Fruit fly (Drosophila melanogaster) whole organism, wandering third instar larva: ENCODE measurements around the gene CG31223.
A peak's percentile ranks its signal among the peaks of the same experiment; 100 is the strongest.

Source experiments
- Abd-B ChIP-seq: fragments of >200 bp; optimal IDR thresholded peaks from 2 replicates; lab custom pipeline; 2017; ENCODE audit warnings: missing biosample characterization, missing genetic modification characterization
- CG9705 ChIP-seq: fragments of 200-800 bp; sonication (Bioruptor generic); optimal IDR thresholded peaks from 2 replicates; lab custom pipeline; 2018; ENCODE audit warnings: missing biosample characterization, mild to moderate bottlenecking, missing genetic modification characterization
- Dif ChIP-seq: fragments of 200-275, 200-300 bp; sonication (Bioruptor generic); optimal IDR thresholded peaks from 2 replicates; lab custom pipeline; 2018; ENCODE audit warnings: missing biosample characterization, missing genetic modification characterization; ENCODE audit not compliant: partially characterized antibody
- GATAd ChIP-seq: sonication (Bioruptor generic); optimal IDR thresholded peaks from 2 replicates; lab custom pipeline; 2016; ENCODE audit warnings: missing biosample characterization, missing genetic modification characterization
- HLH106 ChIP-seq: fragments of 200-800 bp; optimal IDR thresholded peaks from 3 replicates; lab custom pipeline; 2019; ENCODE audit warnings: missing biosample characterization, mild to moderate bottlenecking, missing genetic modification characterization, moderate library complexity
- Hnf4 ChIP-seq: fragments of 200-800 bp; sonication (Bioruptor generic); optimal IDR thresholded peaks from 2 replicates; lab custom pipeline; 2016; ENCODE audit warnings: missing biosample characterization, mild to moderate bottlenecking, missing genetic modification characterization
- Hr78 ChIP-seq: fragments of >200 bp; optimal IDR thresholded peaks from 2 replicates; lab custom pipeline; 2017; ENCODE audit warnings: missing biosample characterization, missing genetic modification characterization
- Hr83 ChIP-seq: fragments of 200-300 bp; sonication (Bioruptor generic); optimal IDR thresholded peaks from 2 replicates; lab custom pipeline; 2016; ENCODE audit warnings: missing biosample characterization, mild to moderate bottlenecking, missing genetic modification characterization, moderate library complexity; ENCODE audit not compliant: poor library complexity, severe bottlenecking
- Mio ChIP-seq: sonication (Bioruptor generic); optimal IDR thresholded peaks from 2 replicates; lab custom pipeline; 2016; ENCODE audit warnings: missing biosample characterization, missing genetic modification characterization
- N ChIP-seq: fragments of >200 bp; optimal IDR thresholded peaks from 2 replicates; lab custom pipeline; 2018; ENCODE audit warnings: missing biosample characterization, missing external identifiers, missing genetic modification characterization
- Rel ChIP-seq, 2 experiments: fragments of 200-800 bp; sonication (Bioruptor generic) in 1 of 2; optimal IDR thresholded peaks; 2 replicates in 1 of 2; 3 replicates in 1 of 2; lab custom pipeline; 2016 to 2019; ENCODE audit warnings: mild to moderate bottlenecking in 2 of 2, missing biosample characterization in 2 of 2, missing genetic modification characterization in 2 of 2, moderate library complexity in 1 of 2
- Sp1 ChIP-seq: fragments of 200-800 bp; sonication (Bioruptor generic); optimal IDR thresholded peaks from 3 replicates; lab custom pipeline; 2019; ENCODE audit warnings: missing biosample characterization, mild to moderate bottlenecking, missing genetic modification characterization, moderate library complexity
- Vsx2 ChIP-seq: fragments of 200-300, 225-300 bp; sonication (Bioruptor generic); optimal IDR thresholded peaks from 2 replicates; lab custom pipeline; 2018; ENCODE audit warnings: missing biosample characterization, missing genetic modification characterization; ENCODE audit not compliant: partially characterized antibody
- brk ChIP-seq: fragments of 200-800 bp; sonication (Bioruptor generic); optimal IDR thresholded peaks from 2 replicates; lab custom pipeline; 2016; ENCODE audit warnings: missing biosample characterization, mild to moderate bottlenecking, missing genetic modification characterization
- dl ChIP-seq, 2 experiments: fragments of 175-275, 200-275 bp in 1 of 2; fragments of 200-275 bp in 1 of 2; sonication (Bioruptor generic); optimal IDR thresholded peaks; lab custom pipeline; 2018; ENCODE audit warnings: mild to moderate bottlenecking in 2 of 2, missing biosample characterization in 2 of 2, missing genetic modification characterization in 2 of 2, moderate library complexity in 2 of 2; ENCODE audit not compliant: partially characterized antibody in 2 of 2, insufficient read depth in 1 of 2
- dmrt93B ChIP-seq: fragments of 200-800 bp; sonication (Bioruptor generic); optimal IDR thresholded peaks from 2 replicates; lab custom pipeline; 2018; ENCODE audit warnings: missing biosample characterization, mild to moderate bottlenecking, missing genetic modification characterization
- ey ChIP-seq: fragments of 200-800 bp; sonication (Bioruptor generic); optimal IDR thresholded peaks from 2 replicates; lab custom pipeline; 2016; ENCODE audit warnings: missing biosample characterization, missing genetic modification characterization
- foxo ChIP-seq, 2 experiments: fragments of 200-800 bp; sonication (Bioruptor generic); optimal IDR thresholded peaks; 2 replicates in 1 of 2; 3 replicates in 1 of 2; lab custom pipeline; 2016 to 2017; ENCODE audit warnings: missing biosample characterization in 2 of 2, missing genetic modification characterization in 2 of 2
- fru ChIP-seq: fragments of 200-800 bp; sonication (Bioruptor generic); optimal IDR thresholded peaks from 3 replicates; lab custom pipeline; 2016; ENCODE audit warnings: missing biosample characterization, mild to moderate bottlenecking, missing genetic modification characterization
- h ChIP-seq: fragments of 200-800 bp; sonication (Bioruptor generic); optimal IDR thresholded peaks from 3 replicates; lab custom pipeline; 2016; ENCODE audit warnings: missing biosample characterization, mild to moderate bottlenecking, missing genetic modification characterization
- jim ChIP-seq: fragments of 175-275, 200-325 bp; sonication (Bioruptor generic); optimal IDR thresholded peaks from 2 replicates; lab custom pipeline; 2016; ENCODE audit warnings: missing biosample characterization, mild to moderate bottlenecking, missing genetic modification characterization
- lola ChIP-seq: fragments of >200 bp; optimal IDR thresholded peaks from 2 replicates; lab custom pipeline; 2017; ENCODE audit warnings: missing biosample characterization, missing genetic modification characterization
- pan ChIP-seq: fragments of >200 bp; optimal IDR thresholded peaks from 2 replicates; lab custom pipeline; 2017
- psq ChIP-seq: fragments of 200-800 bp; sonication (Bioruptor generic); optimal IDR thresholded peaks from 3 replicates; lab custom pipeline; 2017; ENCODE audit warnings: missing biosample characterization, mild to moderate bottlenecking, missing genetic modification characterization, moderate library complexity
- rgr ChIP-seq: fragments of 200-800 bp; sonication (Bioruptor generic); optimal IDR thresholded peaks from 3 replicates; lab custom pipeline; 2016; ENCODE audit warnings: missing biosample characterization, mild to moderate bottlenecking, missing genetic modification characterization
- sv ChIP-seq: fragments of 200-800 bp; sonication (Bioruptor generic); optimal IDR thresholded peaks from 3 replicates; lab custom pipeline; 2016; ENCODE audit warnings: missing biosample characterization, missing genetic modification characterization
- tai ChIP-seq: sonication (Bioruptor generic); optimal IDR thresholded peaks from 2 replicates; lab custom pipeline; 2016; ENCODE audit warnings: missing biosample characterization, missing genetic modification characterization
- woc ChIP-seq: sonication (Bioruptor generic); optimal IDR thresholded peaks from 2 replicates; lab custom pipeline; 2016; ENCODE audit warnings: missing biosample characterization, mild to moderate bottlenecking, missing genetic modification characterization

Gene CG31223

DNA sequence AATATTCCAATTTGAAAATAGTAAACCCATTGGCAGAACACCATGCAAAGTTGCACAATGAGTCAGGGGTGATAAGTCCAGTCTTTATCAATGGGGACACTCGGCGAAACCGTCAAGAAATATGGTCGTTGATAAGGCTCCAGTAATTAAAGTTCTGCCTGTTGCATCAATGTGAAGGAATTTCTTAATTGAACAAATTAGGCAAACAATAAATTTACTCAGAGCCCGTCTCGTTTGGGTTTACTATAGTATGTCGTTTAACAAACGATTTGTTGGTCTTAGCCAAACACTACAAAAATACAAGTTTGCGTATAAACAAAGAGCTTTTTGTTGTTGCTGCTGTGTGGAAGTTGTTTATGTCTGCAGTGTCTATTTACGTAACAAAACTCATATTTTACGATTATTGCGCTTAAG lies 3.9 kb downstream of the CG31223 start:
- no peak for TF ChIP-seq Abd-B (GFP tag; lab: Kevin White, UChicago)
- TF ChIP-seq Dif: no peak
- no peak for TF ChIP-seq ey (GFP tag; lab: Kevin White, UChicago)
- no peak for TF ChIP-seq lola (GFP tag; lab: Kevin White, UChicago)

DNA sequence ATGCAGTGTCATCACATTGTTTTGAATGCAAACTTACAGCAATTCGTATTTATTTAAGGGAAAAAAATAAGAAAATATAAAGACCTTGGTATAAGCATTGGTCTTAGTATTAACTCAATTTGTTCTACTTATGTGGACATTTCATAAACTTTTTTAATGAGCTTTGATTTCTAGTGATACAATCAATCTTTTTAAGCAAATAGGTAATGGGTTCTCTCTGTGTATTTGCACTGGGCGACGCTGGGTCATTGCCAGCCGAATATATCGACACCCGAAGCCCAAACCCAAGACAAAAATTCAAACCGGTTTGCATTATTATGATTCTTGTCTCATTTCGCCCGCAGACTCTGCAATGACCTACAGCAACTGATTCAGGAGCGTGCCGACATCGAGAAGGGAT lies 4.6 kb downstream of the CG31223 start:
- TF ChIP-seq Hnf4 (GFP tag; lab: Kevin White, UChicago) (peak; percentile 24), rgr (no peak), HLH106 (tag; lab: Kevin White, UChicago) (no peak), jim (GFP tag; lab: Kevin White, UChicago) (no peak), N (no peak), fru (peak; percentile 18), Hr78 (GFP tag; lab: Kevin White, UChicago) (no peak), psq (GFP tag; lab: Kevin White, UChicago) (no peak)
- TF ChIP-seq, all 38 proteins: peak for 2

dm6 chr3R:20836257-20836856 lies 5.4 kb downstream of the CG31223 start:
- TF ChIP-seq lola (GFP tag; lab: Kevin White, UChicago) (no peak), foxo (GFP tag; optimal IDR thresholded peaks at IDR 0.05; lab: Kevin White, UChicago) (peak in 1 of 2 experiments; percentile 21), Sp1 (GFP tag; lab: Kevin White, UChicago) (no peak)

DNA sequence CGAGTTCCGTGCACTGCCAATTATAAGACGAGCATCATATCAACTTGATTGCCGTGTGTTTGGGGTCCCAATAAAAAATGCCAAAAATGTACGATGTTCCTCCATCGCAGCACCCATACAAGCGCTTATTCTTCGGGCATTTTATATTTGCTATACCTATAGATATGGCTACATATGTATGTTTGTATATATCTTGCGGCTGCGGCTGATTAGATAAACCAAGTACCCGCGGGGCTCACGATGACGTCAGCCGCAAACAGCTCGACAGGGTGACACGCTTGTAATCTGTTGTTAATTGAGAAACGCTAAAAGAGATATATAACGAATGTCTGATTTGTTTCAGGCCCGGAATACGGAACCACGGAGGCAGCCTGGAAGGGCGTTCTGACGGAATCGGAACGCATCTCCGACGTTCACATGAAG lies 6.3 kb downstream of the CG31223 start:
- no peak for TF ChIP-seq pan
- no peak for TF ChIP-seq Rel (GFP tag; optimal IDR thresholded peaks at IDR 0.05; lab: Kevin White, UChicago)
- TF ChIP-seq Rel (tag; optimal IDR thresholded peaks at IDR 0.05; lab: Kevin White, UChicago): peak; percentile 26
- peak; percentile 46 for TF ChIP-seq h (GFP tag; lab: Kevin White, UChicago)

- no peak for TF ChIP-seq Mio (GFP tag; lab: Kevin White, UChicago)
- no peak for TF ChIP-seq N
- TF ChIP-seq Sp1 (GFP tag; lab: Kevin White, UChicago): no peak
- no peak for TF ChIP-seq HLH106 (tag; lab: Kevin White, UChicago)
- TF ChIP-seq woc (GFP tag; lab: Kevin White, UChicago): no peak
- TF ChIP-seq rgr: no peak
- TF ChIP-seq Dif: no peak
- TF ChIP-seq brk (GFP tag; lab: Kevin White, UChicago): no peak
- TF ChIP-seq Hnf4 (GFP tag; lab: Kevin White, UChicago): no peak
- no peak for TF ChIP-seq dl (GFP tag; optimal IDR thresholded peaks at IDR 0.05; lab: Kevin White, UChicago; ENCODE audit: insufficient read depth in 1 of 2, partially characterized antibody in 2 of 2)
- TF ChIP-seq sv: no peak
- no peak for TF ChIP-seq ey (GFP tag; lab: Kevin White, UChicago)
- TF ChIP-seq Abd-B (GFP tag; lab: Kevin White, UChicago): no peak
These were observed 7.9 kb downstream of the CG31223 start for dm6 chr3R:20838787-20839186.

DNA sequence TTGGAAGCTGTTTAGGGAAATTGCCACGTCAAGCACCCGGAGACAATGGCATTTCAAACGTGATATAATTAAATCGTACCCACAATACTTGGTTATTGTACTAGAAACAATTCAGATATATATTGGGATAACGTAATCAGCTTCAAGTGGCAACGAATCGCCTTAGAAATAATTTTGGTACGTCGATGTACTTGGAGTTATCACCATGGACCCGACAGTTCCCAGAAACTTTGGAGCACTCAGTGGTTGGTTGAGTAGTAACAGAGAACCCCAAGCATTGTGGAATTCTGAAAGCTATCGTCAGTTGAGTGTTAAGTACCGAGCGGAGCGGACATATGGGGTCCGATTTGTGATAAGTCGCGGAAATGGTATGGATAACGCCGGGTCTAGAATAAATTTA lies 10.9 kb downstream of the CG31223 start, which contains the start of gene CG15695:
TSS of gene CG15695 (plus strand) at position 301 of the 400 bp plus-strand sequence.
- no peak for TF ChIP-seq GATAd
- no peak for TF ChIP-seq foxo (GFP tag; optimal IDR thresholded peaks at IDR 0.05; lab: Kevin White, UChicago)
- TF ChIP-seq HLH106 (tag; lab: Kevin White, UChicago): no peak
- no peak for TF ChIP-seq CG9705 (GFP tag; lab: Kevin White, UChicago)
- TF ChIP-seq rgr: no peak
- TF ChIP-seq jim (GFP tag; lab: Kevin White, UChicago): no peak
- no peak for TF ChIP-seq dl (GFP tag; optimal IDR thresholded peaks at IDR 0.05; lab: Kevin White, UChicago; ENCODE audit: insufficient read depth in 1 of 2, partially characterized antibody in 2 of 2)
- no peak for TF ChIP-seq Hr83
- no peak for TF ChIP-seq Sp1 (GFP tag; lab: Kevin White, UChicago)
- TF ChIP-seq tai (GFP tag; lab: Kevin White, UChicago): no peak
- TF ChIP-seq dmrt93B (GFP tag; lab: Kevin White, UChicago): no peak
- no peak for TF ChIP-seq Vsx2 (GFP tag; lab: Kevin White, UChicago)
